Fruit fly (Drosophila melanogaster) whole organism, adult: ENCODE measurements around the gene EMC5.

ENCODE experiments used
- CG12768 ChIP-seq: fragments of 200-800 bp; sonication (Bioruptor generic); optimal IDR thresholded peaks from 2 replicates; lab custom pipeline; 2017; ENCODE audit warnings: missing biosample characterization, missing genetic modification characterization, mild to moderate bottlenecking, moderate library complexity, missing genetic modification reagents
- CG33017 ChIP-seq: fragments of 200-800 bp; sonication (Bioruptor generic); optimal IDR thresholded peaks from 2 replicates; lab custom pipeline; 2018; ENCODE audit warnings: missing biosample characterization, mild to moderate bottlenecking, missing genetic modification characterization, moderate library complexity
- CG7045 ChIP-seq: fragments of 200-800 bp; sonication (Bioruptor generic); optimal IDR thresholded peaks from 2 replicates; lab custom pipeline; 2017; ENCODE audit warnings: missing biosample characterization, mild to moderate bottlenecking, missing genetic modification characterization
- Clk ChIP-seq: fragments of 200-800 bp; sonication (Bioruptor generic); optimal IDR thresholded peaks from 2 replicates; lab custom pipeline; 2017; ENCODE audit warnings: missing biosample characterization, missing genetic modification characterization
- Crg-1 ChIP-seq: fragments of 200-800 bp; sonication (Bioruptor generic); optimal IDR thresholded peaks from 2 replicates; lab custom pipeline; 2016; ENCODE audit warnings: missing biosample characterization, missing genetic modification characterization
- ovo ChIP-seq: fragments of 200-800 bp; sonication (Bioruptor generic); optimal IDR thresholded peaks from 2 replicates; lab custom pipeline; 2016; ENCODE audit warnings: missing biosample characterization, missing genetic modification characterization
- pad ChIP-seq: fragments of 200-800 bp; sonication (Bioruptor generic); optimal IDR thresholded peaks from 3 replicates; lab custom pipeline; 2017; ENCODE audit warnings: missing biosample characterization, missing genetic modification characterization, mild to moderate bottlenecking, moderate library complexity, missing genetic modification reagents

DNA sequence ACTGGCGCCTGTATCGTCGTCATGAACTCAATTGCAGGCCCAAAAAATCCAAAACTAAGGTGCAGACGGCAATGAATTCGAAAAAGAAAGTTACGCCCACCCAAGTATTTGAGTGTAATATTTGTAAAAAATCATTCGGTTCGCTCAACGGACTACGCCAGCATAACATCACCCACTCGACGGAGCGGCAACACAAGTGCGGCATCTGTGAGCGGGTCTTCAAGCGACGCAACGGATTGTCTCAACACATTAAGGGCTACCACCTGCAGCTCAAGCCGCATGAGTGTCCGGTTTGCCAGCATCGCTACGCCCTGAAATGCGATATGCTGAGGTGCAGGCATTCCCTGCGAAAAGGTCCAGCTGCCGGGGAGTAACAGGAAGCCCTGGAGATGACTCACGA, 10.8 kb upstream of the EMC5 start:
- TF ChIP-seq pad (GFP tag; lab: Kevin White, UChicago), result no peak
- no peak for TF ChIP-seq CG12768 (GFP tag; lab: Kevin White, UChicago)
- no peak for TF ChIP-seq Clk (GFP tag; lab: Kevin White, UChicago)
- TF ChIP-seq CG7045 (GFP tag; lab: Kevin White, UChicago), result no peak
- TF ChIP-seq CG33017 (tag; lab: Kevin White, UChicago), result no peak
- TF ChIP-seq ovo, result no peak
- no peak for TF ChIP-seq Crg-1 (GFP tag; lab: Kevin White, UChicago)
